Fruit fly (Drosophila melanogaster) whole organism, embryonic: ENCODE data around the gene Cpr62Ba.
A peak's percentile ranks its signal among the peaks of the same experiment; 100 is the strongest.

Source experiments
- Atf-2 ChIP-seq: fragments of 200-800 bp; sonication (Bioruptor generic); optimal IDR thresholded peaks from 2 replicates; lab custom pipeline; 2016; ENCODE audit warnings: missing biosample characterization, missing genetic modification characterization
- Atf6 ChIP-seq: fragments of 200-800 bp; sonication (Bioruptor generic); IDR thresholded peaks from 2 replicates; pipeline ENCODE4 v1.3.6; 2022; ENCODE audit warnings: missing biosample characterization, missing genetic modification characterization
- CG13287 ChIP-seq: fragments of 200-800 bp; sonication (Bioruptor generic); IDR thresholded peaks from 2 replicates; pipeline ENCODE4 v1.3.6; 2022; ENCODE audit warnings: missing biosample characterization, missing genetic modification characterization; ENCODE audit not compliant: partially characterized antibody
- CG14050 ChIP-seq: fragments of 200-800 bp; sonication (Bioruptor generic); IDR thresholded peaks from 3 replicates; pipeline ENCODE4 v1.3.6; 2022; ENCODE audit warnings: missing biosample characterization, missing genetic modification characterization
- CG14860 ChIP-seq: fragments of 200-800 bp; sonication (Bioruptor generic); IDR thresholded peaks from 3 replicates; pipeline ENCODE4 v1.3.6; 2022; ENCODE audit warnings: missing biosample characterization, missing genetic modification characterization; ENCODE audit not compliant: partially characterized antibody
- CG14965 ChIP-seq: fragments of 200-800 bp; sonication (Bioruptor generic); optimal IDR thresholded peaks from 2 replicates; lab custom pipeline; 2016; ENCODE audit warnings: missing biosample characterization, missing genetic modification characterization, borderline replicate concordance
- CG18262 ChIP-seq: fragments of 200-800 bp; optimal IDR thresholded peaks from 3 replicates; lab custom pipeline; 2019; ENCODE audit warnings: missing biosample characterization, mild to moderate bottlenecking, missing genetic modification characterization, moderate library complexity
- CG32532 ChIP-seq: fragments of 200-800 bp; sonication (Bioruptor generic); IDR thresholded peaks from 2 replicates; pipeline ENCODE4 v1.3.6; 2022; ENCODE audit warnings: missing biosample characterization, missing genetic modification characterization
- CG3281 ChIP-seq: fragments of 200-800 bp; sonication (Bioruptor generic); optimal IDR thresholded peaks from 3 replicates; lab custom pipeline; 2017; ENCODE audit warnings: missing biosample characterization, mild to moderate bottlenecking, missing genetic modification characterization
- CG33213 ChIP-seq: fragments of 200-800 bp; sonication (Bioruptor generic); optimal IDR thresholded peaks from 3 replicates; lab custom pipeline; 2016; ENCODE audit warnings: missing biosample characterization, missing genetic modification characterization
- CG34422 ChIP-seq: fragments of 200-800 bp; sonication (Bioruptor generic); IDR thresholded peaks from 3 replicates; pipeline ENCODE4 v1.3.6; 2022; ENCODE audit warnings: missing biosample characterization, missing genetic modification characterization
- CG3838 ChIP-seq: fragments of 200-800 bp; sonication (Bioruptor generic); optimal IDR thresholded peaks from 3 replicates; lab custom pipeline; 2016; ENCODE audit warnings: missing biosample characterization, missing genetic modification characterization
- CG4854 ChIP-seq: fragments of 200-800 bp; sonication (Bioruptor generic); optimal IDR thresholded peaks from 2 replicates; lab custom pipeline; 2016; ENCODE audit warnings: missing biosample characterization, missing genetic modification characterization, inconsistent platforms
- CG5245 ChIP-seq: fragments of 200-800 bp; sonication (Bioruptor generic); optimal IDR thresholded peaks from 3 replicates; lab custom pipeline; 2016; ENCODE audit warnings: missing biosample characterization, missing genetic modification characterization
- CG5953 ChIP-seq: fragments of 200-800 bp; sonication (Bioruptor generic); IDR thresholded peaks from 2 replicates; pipeline ENCODE4 v1.3.6; 2022; ENCODE audit warnings: missing biosample characterization, missing genetic modification characterization
- CG6175 ChIP-seq: fragments of 200-800 bp; sonication (Bioruptor generic); IDR thresholded peaks from 3 replicates; pipeline ENCODE4 v1.3.6; 2022; ENCODE audit warnings: missing biosample characterization, missing genetic modification characterization
- CG7987 ChIP-seq: fragments of 200-800 bp; sonication (Bioruptor generic); optimal IDR thresholded peaks from 2 replicates; lab custom pipeline; 2018; ENCODE audit warnings: missing biosample characterization, mild to moderate bottlenecking, missing genetic modification characterization, moderate library complexity
- CG8089 ChIP-seq: fragments of 200-800 bp; sonication (Bioruptor generic); optimal IDR thresholded peaks from 3 replicates; lab custom pipeline; 2016; ENCODE audit warnings: missing biosample characterization, missing genetic modification characterization
- CG8388 ChIP-seq: fragments of 200-800 bp; sonication (Bioruptor generic); optimal IDR thresholded peaks from 2 replicates; lab custom pipeline; 2019; ENCODE audit warnings: missing biosample characterization, mild to moderate bottlenecking, missing genetic modification characterization, moderate library complexity
- CG8478 ChIP-seq: fragments of >200 bp; optimal IDR thresholded peaks from 2 replicates; lab custom pipeline; 2018
- CG9727 ChIP-seq: fragments of 200-800 bp; sonication (Bioruptor generic); optimal IDR thresholded peaks from 3 replicates; lab custom pipeline; 2017; ENCODE audit warnings: missing biosample characterization, mild to moderate bottlenecking, missing genetic modification characterization
- CG9797 ChIP-seq: fragments of 200-800 bp; sonication (Bioruptor generic); optimal IDR thresholded peaks from 3 replicates; lab custom pipeline; 2018; ENCODE audit warnings: missing biosample characterization, mild to moderate bottlenecking, missing genetic modification characterization
- CG9817 ChIP-seq: fragments of 200-800 bp; sonication (Bioruptor generic); optimal IDR thresholded peaks from 2 replicates; lab custom pipeline; 2018; ENCODE audit warnings: missing biosample characterization, mild to moderate bottlenecking, missing genetic modification characterization, moderate library complexity
- Dfd ChIP-seq, 2 experiments: fragments of >200 bp; optimal IDR thresholded peaks; 2 replicates each; lab custom pipeline; 2017; ENCODE audit warnings: missing biosample characterization in 2 of 2, missing genetic modification characterization in 2 of 2
- Dip2 ChIP-seq: fragments of 200-800 bp; sonication (Bioruptor generic); IDR thresholded peaks from 2 replicates; pipeline ENCODE4 v1.3.6; 2022; ENCODE audit warnings: missing biosample characterization, missing genetic modification characterization
- Doc3 ChIP-seq: fragments of 200-800 bp; sonication (Bioruptor generic); IDR thresholded peaks from 3 replicates; pipeline ENCODE4 v1.3.6; 2022; ENCODE audit warnings: missing biosample characterization, missing genetic modification characterization; ENCODE audit not compliant: partially characterized antibody
- Dref ChIP-seq: fragments of 200-800 bp; sonication (Bioruptor generic); IDR thresholded peaks from 2 replicates; pipeline ENCODE4 v1.3.6; 2022; ENCODE audit warnings: missing biosample characterization, missing genetic modification characterization
- Gug ChIP-seq: fragments of 200-800 bp; sonication (Bioruptor generic); IDR thresholded peaks from 4 replicates; pipeline ENCODE4 v1.3.6; 2022; ENCODE audit warnings: missing biosample characterization, missing genetic modification characterization
- Neu2 ChIP-seq: fragments of 200-800 bp; sonication (Bioruptor generic); optimal IDR thresholded peaks from 3 replicates; lab custom pipeline; 2016; ENCODE audit warnings: missing biosample characterization, missing genetic modification characterization, borderline replicate concordance
- Nf-YB ChIP-seq: fragments of 200-800 bp; sonication (Bioruptor generic); optimal IDR thresholded peaks from 3 replicates; lab custom pipeline; 2019; ENCODE audit warnings: missing biosample characterization, mild to moderate bottlenecking, missing genetic modification characterization, moderate library complexity
- Side ChIP-seq: fragments of 200-800 bp; sonication (Bioruptor generic); optimal IDR thresholded peaks from 2 replicates; lab custom pipeline; 2016; ENCODE audit warnings: missing biosample characterization, missing genetic modification characterization
- Six4 ChIP-seq: fragments of 200-800 bp; sonication (Bioruptor generic); optimal IDR thresholded peaks from 2 replicates; lab custom pipeline; 2016; ENCODE audit warnings: missing biosample characterization, missing genetic modification characterization
- Sry-δ ChIP-seq: fragments of 200-800 bp; sonication (Bioruptor generic); optimal IDR thresholded peaks from 2 replicates; lab custom pipeline; 2016; ENCODE audit warnings: missing biosample characterization, missing genetic modification characterization
- TFAM ChIP-seq: fragments of 200-800 bp; sonication (Bioruptor generic); optimal IDR thresholded peaks from 2 replicates; lab custom pipeline; 2017; ENCODE audit warnings: missing biosample characterization, missing genetic modification characterization, inconsistent platforms
- Taf1 ChIP-seq: fragments of 200-800 bp; sonication (Bioruptor generic); IDR thresholded peaks from 2 replicates; pipeline ENCODE4 v1.3.6; 2022; ENCODE audit warnings: missing biosample characterization, missing genetic modification characterization
- dm ChIP-seq: fragments of 200-800 bp; sonication (Bioruptor generic); optimal IDR thresholded peaks from 3 replicates; lab custom pipeline; 2016; ENCODE audit warnings: missing biosample characterization, missing genetic modification characterization
- emc ChIP-seq: fragments of 200-800 bp; sonication (Bioruptor generic); optimal IDR thresholded peaks from 2 replicates; lab custom pipeline; 2016; ENCODE audit warnings: missing biosample characterization, missing genetic modification characterization
- ems ChIP-seq: fragments of 200-800 bp; sonication (Bioruptor generic); optimal IDR thresholded peaks from 3 replicates; lab custom pipeline; 2016; ENCODE audit warnings: missing biosample characterization, missing genetic modification characterization
- en ChIP-seq: fragments of 200-800 bp; sonication (Bioruptor generic); optimal IDR thresholded peaks from 2 replicates; lab custom pipeline; 2016; ENCODE audit warnings: missing biosample characterization, missing genetic modification characterization
- fd64A ChIP-seq: fragments of 200-800 bp; sonication (Bioruptor generic); optimal IDR thresholded peaks from 3 replicates; lab custom pipeline; 2018; ENCODE audit warnings: missing biosample characterization, mild to moderate bottlenecking, missing genetic modification characterization
- hb ChIP-seq: fragments of 200-800 bp; sonication (Bioruptor generic); IDR thresholded peaks from 3 replicates; pipeline ENCODE4 v1.3.6; 2022; ENCODE audit warnings: missing biosample characterization, missing genetic modification characterization; ENCODE audit not compliant: partially characterized antibody
- hkb ChIP-seq, 2 experiments: fragments of 200-800 bp in 1 of 2; fragments of >200 bp in 1 of 2; sonication (Bioruptor generic) in 1 of 2; IDR thresholded peaks in 1 of 2; optimal IDR thresholded peaks in 1 of 2; 2 replicates each; pipeline versions ENCODE4 v1.3.6 to Lab custom; 2017 to 2022; ENCODE audit warnings: missing biosample characterization in 1 of 2, missing genetic modification characterization in 1 of 2
- hth ChIP-seq: fragments of >200 bp; optimal IDR thresholded peaks from 2 replicates; lab custom pipeline; 2017; ENCODE audit warnings: inconsistent platforms
- nom ChIP-seq: fragments of 200-800 bp; sonication (Bioruptor generic); optimal IDR thresholded peaks from 2 replicates; lab custom pipeline; 2017; ENCODE audit warnings: missing biosample characterization, missing genetic modification characterization, mild to moderate bottlenecking, moderate library complexity, missing genetic modification reagents
- odd ChIP-seq: fragments of 200-800 bp; sonication (Bioruptor generic); optimal IDR thresholded peaks from 2 replicates; lab custom pipeline; 2017; ENCODE audit warnings: missing biosample characterization, mild to moderate bottlenecking, missing genetic modification characterization
- pum ChIP-seq: fragments of 200-800 bp; sonication (Bioruptor generic); optimal IDR thresholded peaks from 2 replicates; lab custom pipeline; 2016; ENCODE audit warnings: missing biosample characterization, missing genetic modification characterization
- sna ChIP-seq: fragments of 200-800 bp; sonication (Bioruptor generic); IDR thresholded peaks from 2 replicates; pipeline ENCODE4 v1.3.6; 2022; ENCODE audit warnings: missing biosample characterization, missing genetic modification characterization; ENCODE audit not compliant: partially characterized antibody
- tgo ChIP-seq: fragments of 200-800 bp; sonication (Bioruptor generic); IDR thresholded peaks from 3 replicates; pipeline ENCODE4 v1.3.6; 2022; ENCODE audit warnings: missing biosample characterization, missing genetic modification characterization
- tin ChIP-seq: fragments of 200-800 bp; sonication (Bioruptor generic); optimal IDR thresholded peaks from 3 replicates; lab custom pipeline; 2016; ENCODE audit warnings: missing biosample characterization, missing genetic modification characterization

Gene Cpr62Ba

DNA sequence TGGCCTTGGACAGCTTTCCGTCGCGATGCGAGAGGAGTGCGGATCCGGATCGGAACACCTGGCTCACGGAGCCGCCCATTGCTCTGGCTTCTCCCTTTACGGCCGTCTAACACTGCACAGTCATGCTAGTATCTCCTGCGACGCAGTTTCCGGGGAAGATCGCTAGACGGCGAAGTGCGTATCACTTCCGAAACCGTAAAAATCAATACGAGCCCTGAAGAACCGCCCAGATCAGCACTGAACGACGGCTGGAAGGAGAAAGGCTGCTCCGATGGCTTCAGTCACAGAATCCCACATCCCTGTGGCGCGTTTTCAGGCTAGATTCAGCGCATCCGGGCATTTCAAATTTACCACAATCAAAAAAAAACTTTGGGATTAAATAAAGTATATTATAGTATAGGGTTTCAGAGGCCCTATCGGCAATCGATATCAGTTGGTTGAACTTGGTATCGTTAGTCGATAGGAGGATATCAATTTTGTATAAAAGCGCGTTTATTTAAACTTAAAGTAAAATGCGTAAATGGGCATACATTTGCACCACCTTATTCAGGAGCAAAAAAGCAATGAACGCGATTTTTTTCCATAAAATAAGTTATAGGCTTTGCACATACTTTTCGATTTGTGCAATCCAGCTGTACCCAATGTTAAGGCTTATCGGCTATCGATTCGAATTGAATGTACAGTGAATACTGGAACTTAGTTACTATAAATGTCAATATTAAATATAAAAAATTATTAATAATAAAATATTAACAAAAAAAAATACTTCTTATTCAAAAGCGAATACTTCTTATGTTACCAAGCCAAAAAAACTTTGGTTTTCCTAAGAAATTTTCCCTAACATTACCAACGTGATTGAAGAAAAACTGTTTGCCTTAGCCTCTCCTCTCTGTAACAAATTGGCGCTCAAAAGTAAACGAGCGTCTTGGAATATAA is 56.6 kb downstream of the Cpr62Ba start, which contains the start of the genes CG13933 and PolD2 (continued):
- TF ChIP-seq CG9797 (GFP tag; lab: Kevin White, UChicago): no peak
- peak; percentile 58 for TF ChIP-seq dm (GFP tag; lab: Kevin White, UChicago)
- peak; percentile 26 for TF ChIP-seq en (GFP tag; lab: Kevin White, UChicago)
- no peak for TF ChIP-seq CG8478 (lab: Kevin White, UChicago)
- peak; percentile 1 for TF ChIP-seq emc
- peak; percentile 35 for TF ChIP-seq Sry-δ
- TF ChIP-seq CG13287 (GFP tag; lab: Robert Waterston, UW): peak; percentile 86
- no peak for TF ChIP-seq nom
- TF ChIP-seq Side (GFP tag; lab: Kevin White, UChicago): peak; percentile 74
- no peak for TF ChIP-seq hth (lab: Kevin White, UChicago)
- TF ChIP-seq Nf-YB (GFP tag; lab: Kevin White, UChicago): peak; percentile 88
- TF ChIP-seq Dip2: no peak
- TF ChIP-seq hkb (optimal IDR thresholded peaks at IDR 0.05; lab: Kevin White, UChicago): no peak
- peak; percentile 98 for TF ChIP-seq hkb (GFP tag; IDR thresholded peaks at IDR 0.05; lab: Robert Waterston, UW)
- TF ChIP-seq CG32532 (GFP tag; lab: Robert Waterston, UW): peak; percentile 99
- no peak for TF ChIP-seq CG3281
- TF ChIP-seq CG6175 (GFP tag; lab: Robert Waterston, UW): peak; percentile 59; the same call in 2 of the 3 replicates
- TF ChIP-seq CG5953: peak; percentile 98
- peak; percentile 80 for TF ChIP-seq sna (GFP tag; lab: Robert Waterston, UW)
- TF ChIP-seq Atf6 (GFP tag; lab: Robert Waterston, UW): peak; percentile 97
- TF ChIP-seq CG34422: peak; percentile 99
- TF ChIP-seq CG14860 (GFP tag; lab: Robert Waterston, UW): peak; percentile 91
- peak; percentile 79 for TF ChIP-seq CG3838 (GFP tag; lab: Kevin White, UChicago)
- TF ChIP-seq tin: peak; percentile 84
- peak; percentile 90 for TF ChIP-seq hb (GFP tag; lab: Robert Waterston, UW)
- peak; percentile 46 for TF ChIP-seq CG7987 (GFP tag; lab: Kevin White, UChicago)
- peak; percentile 68 for TF ChIP-seq Dref (GFP tag; lab: Robert Waterston, UW)
- peak; percentile 68 for TF ChIP-seq CG8089 (GFP tag; lab: Kevin White, UChicago)
- TF ChIP-seq TFAM: peak; percentile 20
- peak; percentile 80 for TF ChIP-seq ems (GFP tag; lab: Kevin White, UChicago)
- TF ChIP-seq CG33213: no peak
- TF ChIP-seq CG8388: peak; percentile 96
- peak; percentile 71 for TF ChIP-seq Six4 (GFP tag; lab: Kevin White, UChicago)
- TF ChIP-seq CG14050: peak; percentile 98
- no peak for TF ChIP-seq Dfd (GFP tag; optimal IDR thresholded peaks at IDR 0.05; lab: Kevin White, UChicago)
- TF ChIP-seq Gug (GFP tag; lab: Robert Waterston, UW): peak; percentile 67; the same call in 2 of the 4 replicates
- TF ChIP-seq CG18262 (tag; lab: Kevin White, UChicago): peak; percentile 95
- no peak for TF ChIP-seq CG4854 (GFP tag; lab: Kevin White, UChicago)
- TF ChIP-seq fd64A: no peak
- TF ChIP-seq CG5245 (GFP tag; lab: Kevin White, UChicago): peak; percentile 55
- peak; percentile 77 for TF ChIP-seq Doc3 (GFP tag; lab: Robert Waterston, UW)
- TF ChIP-seq CG9727 (GFP tag; lab: Kevin White, UChicago): peak; percentile 98
- peak; percentile 65 for TF ChIP-seq pum (GFP tag; lab: Kevin White, UChicago)
- no peak for TF ChIP-seq Neu2
- TF ChIP-seq Taf1 (GFP tag; lab: Robert Waterston, UW): peak; percentile 94
- peak; percentile 97 for TF ChIP-seq CG9817 (tag; lab: Kevin White, UChicago)
- peak; percentile 97 for TF ChIP-seq tgo
- peak; percentile 84 for TF ChIP-seq Atf-2 (GFP tag; lab: Kevin White, UChicago)
- TF ChIP-seq odd (GFP tag; lab: Kevin White, UChicago): no peak
- no peak for TF ChIP-seq CG14965 (GFP tag; lab: Kevin White, UChicago)
